Fruit fly (Drosophila melanogaster) whole organism, embryonic: Measurements from ENCODE around the gene aln.

Source experiments
- Asciz ChIP-seq: fragments of 200-800 bp; sonication (Bioruptor generic); optimal IDR thresholded peaks from 2 replicates; lab custom pipeline; 2017; ENCODE audit warnings: missing biosample characterization, mild to moderate bottlenecking, missing genetic modification characterization, missing genetic modification reagents
- Atf3 ChIP-seq: fragments of 200-800 bp; sonication (Bioruptor generic); optimal IDR thresholded peaks from 3 replicates; lab custom pipeline; 2016; ENCODE audit warnings: missing biosample characterization, missing genetic modification characterization
- Awh ChIP-seq: fragments of 200-800 bp; sonication (Bioruptor generic); IDR thresholded peaks from 2 replicates; pipeline ENCODE4, ENCODE4 v1.3.6; 2022; ENCODE audit warnings: missing biosample characterization, missing genetic modification characterization
- B-H2 ChIP-seq: fragments of 200-800 bp; sonication (Bioruptor generic); optimal IDR thresholded peaks from 2 replicates; lab custom pipeline; 2018; ENCODE audit warnings: missing biosample characterization, mild to moderate bottlenecking, missing genetic modification characterization
- Bgb ChIP-seq: fragments of 200-800 bp; sonication (Bioruptor generic); IDR thresholded peaks from 2 replicates; pipeline ENCODE4 v1.3.6; 2022; ENCODE audit warnings: missing biosample characterization, missing genetic modification characterization; ENCODE audit not compliant: partially characterized antibody
- CG11398 ChIP-seq: fragments of 200-800 bp; sonication (Bioruptor generic); optimal IDR thresholded peaks from 2 replicates; lab custom pipeline; 2016; ENCODE audit warnings: missing biosample characterization, missing genetic modification characterization
- CG11504 ChIP-seq: fragments of 200-800 bp; sonication (Bioruptor generic); optimal IDR thresholded peaks from 3 replicates; lab custom pipeline; 2019; ENCODE audit warnings: missing biosample characterization, mild to moderate bottlenecking, missing genetic modification characterization, moderate library complexity
- CG12299 ChIP-seq: fragments of 200-800 bp; sonication (Bioruptor generic); optimal IDR thresholded peaks from 2 replicates; lab custom pipeline; 2018; ENCODE audit warnings: missing biosample characterization, mild to moderate bottlenecking, missing genetic modification characterization
- CG12659 ChIP-seq: fragments of 200-800 bp; sonication (Bioruptor generic); optimal IDR thresholded peaks from 3 replicates; lab custom pipeline; 2017; ENCODE audit warnings: mild to moderate bottlenecking, missing biosample characterization, missing genetic modification reagents, missing genetic modification characterization
- CG13624 ChIP-seq: fragments of 200-800 bp; sonication (Bioruptor generic); optimal IDR thresholded peaks from 2 replicates; lab custom pipeline; 2016; ENCODE audit warnings: missing biosample characterization, missing genetic modification characterization
- CG14667 ChIP-seq: fragments of 200-800 bp; sonication (Bioruptor generic); IDR thresholded peaks from 2 replicates; pipeline ENCODE4 v1.3.6; 2022; ENCODE audit warnings: missing biosample characterization, missing genetic modification characterization
- CG15073 ChIP-seq: fragments of 200-800 bp; sonication (Bioruptor generic); optimal IDR thresholded peaks from 2 replicates; lab custom pipeline; 2016; ENCODE audit warnings: missing biosample characterization, missing genetic modification characterization
- CG15601 ChIP-seq: fragments of 200-800 bp; sonication (Bioruptor generic); optimal IDR thresholded peaks from 3 replicates; lab custom pipeline; 2019; ENCODE audit warnings: missing biosample characterization, mild to moderate bottlenecking, missing genetic modification characterization, moderate library complexity
- CG16863 ChIP-seq: fragments of 200-800 bp; sonication (Bioruptor generic); optimal IDR thresholded peaks from 3 replicates; lab custom pipeline; 2016; ENCODE audit warnings: missing biosample characterization, missing genetic modification characterization
- CG17612 ChIP-seq: fragments of 200-800 bp; sonication (Bioruptor generic); IDR thresholded peaks from 2 replicates; pipeline ENCODE4 v1.3.6; 2022; ENCODE audit warnings: missing biosample characterization, missing genetic modification characterization
- CG2129 ChIP-seq: fragments of 200-800 bp; sonication (Bioruptor generic); IDR thresholded peaks from 2 replicates; pipeline ENCODE4 v1.3.6; 2022; ENCODE audit warnings: missing biosample characterization, missing genetic modification characterization; ENCODE audit not compliant: partially characterized antibody
- CG2889 ChIP-seq: fragments of 200-800 bp; sonication (Bioruptor generic); IDR thresholded peaks from 3 replicates; pipeline ENCODE4 v1.3.6; 2022; ENCODE audit warnings: missing biosample characterization, missing genetic modification characterization
- CG30020 ChIP-seq: fragments of 200-800 bp; optimal IDR thresholded peaks from 2 replicates; lab custom pipeline; 2019; ENCODE audit warnings: missing biosample characterization, mild to moderate bottlenecking, missing genetic modification characterization, moderate library complexity
- CG30403 ChIP-seq: fragments of 200-800 bp; sonication (Bioruptor generic); optimal IDR thresholded peaks from 3 replicates; lab custom pipeline; 2016; ENCODE audit warnings: missing biosample characterization, missing genetic modification characterization
- CG4360 ChIP-seq: fragments of 200-800 bp; sonication (Bioruptor generic); IDR thresholded peaks from 2 replicates; pipeline ENCODE4 v1.3.6; 2022; ENCODE audit warnings: missing biosample characterization, missing genetic modification characterization
- CG4707 ChIP-seq: fragments of 200-800 bp; sonication (Bioruptor generic); optimal IDR thresholded peaks from 2 replicates; lab custom pipeline; 2018; ENCODE audit warnings: missing biosample characterization, mild to moderate bottlenecking, missing genetic modification characterization, moderate library complexity
- CG6813 ChIP-seq: fragments of 200-800 bp; sonication (Bioruptor generic); optimal IDR thresholded peaks from 2 replicates; lab custom pipeline; 2017; ENCODE audit warnings: missing biosample characterization, missing genetic modification characterization, mild to moderate bottlenecking, moderate library complexity, missing genetic modification reagents
- CoRest ChIP-seq: fragments of 200-800 bp; sonication (Bioruptor generic); optimal IDR thresholded peaks from 3 replicates; lab custom pipeline; 2018; ENCODE audit warnings: missing biosample characterization, mild to moderate bottlenecking, missing genetic modification characterization, moderate library complexity
- D19A ChIP-seq: fragments of 200-800 bp; optimal IDR thresholded peaks from 3 replicates; lab custom pipeline; 2019; ENCODE audit warnings: missing biosample characterization, mild to moderate bottlenecking, missing genetic modification characterization, moderate library complexity
- D19B ChIP-seq: fragments of 200-800 bp; sonication (Bioruptor generic); optimal IDR thresholded peaks from 2 replicates; lab custom pipeline; 2017; ENCODE audit warnings: missing biosample characterization, mild to moderate bottlenecking, missing genetic modification characterization
- Hr39 ChIP-seq: fragments of >200 bp; optimal IDR thresholded peaks from 2 replicates; lab custom pipeline; 2017
- Oaz ChIP-seq: fragments of 200-800 bp; sonication (Bioruptor generic); IDR thresholded peaks from 2 replicates; pipeline ENCODE4 v1.3.6; 2022; ENCODE audit warnings: missing biosample characterization, missing genetic modification characterization
- Poxn ChIP-seq: fragments of 200-800 bp; sonication (Bioruptor generic); IDR thresholded peaks from 2 replicates; pipeline ENCODE4 v1.3.6; 2022; ENCODE audit warnings: missing biosample characterization, missing genetic modification characterization
- Rfx ChIP-seq: fragments of 200-800 bp; sonication (Bioruptor generic); IDR thresholded peaks from 2 replicates; pipeline ENCODE4 v1.3.6; 2022; ENCODE audit warnings: missing biosample characterization, missing genetic modification characterization
- Sox100B ChIP-seq: fragments of 200-800 bp; sonication (Bioruptor generic); optimal IDR thresholded peaks from 3 replicates; lab custom pipeline; 2018; ENCODE audit warnings: missing biosample characterization, mild to moderate bottlenecking, missing genetic modification characterization
- Ssrp ChIP-seq: fragments of 200-800 bp; sonication (Bioruptor generic); optimal IDR thresholded peaks from 2 replicates; lab custom pipeline; 2018; ENCODE audit warnings: missing biosample characterization, mild to moderate bottlenecking, missing genetic modification characterization, moderate library complexity
- aop ChIP-seq: fragments of 200-800 bp; sonication (Bioruptor generic); IDR thresholded peaks from 2 replicates; pipeline ENCODE4 v1.3.6; 2022; ENCODE audit warnings: missing biosample characterization, missing genetic modification characterization
- ara ChIP-seq: fragments of 200-800 bp; sonication (Bioruptor generic); IDR thresholded peaks from 2 replicates; pipeline ENCODE4 v1.3.6; 2022; ENCODE audit warnings: missing biosample characterization, missing genetic modification characterization
- br ChIP-seq: fragments of >200 bp; optimal IDR thresholded peaks from 2 replicates; lab custom pipeline; 2017
- cato ChIP-seq: fragments of 200-800 bp; sonication (Bioruptor generic); optimal IDR thresholded peaks from 2 replicates; lab custom pipeline; 2016; ENCODE audit warnings: missing biosample characterization, missing genetic modification characterization, borderline replicate concordance
- cwo ChIP-seq: fragments of 200-800 bp; sonication (Bioruptor generic); optimal IDR thresholded peaks from 3 replicates; lab custom pipeline; 2017; ENCODE audit warnings: missing biosample characterization, missing genetic modification characterization, mild to moderate bottlenecking, moderate library complexity, missing genetic modification reagents
- da ChIP-seq: fragments of 200-800 bp; sonication (Bioruptor generic); optimal IDR thresholded peaks from 2 replicates; lab custom pipeline; 2016; ENCODE audit warnings: missing biosample characterization, missing genetic modification characterization
- dan ChIP-seq: fragments of 200-800 bp; sonication (Bioruptor generic); IDR thresholded peaks from 2 replicates; pipeline ENCODE4 v1.3.6; 2022; ENCODE audit warnings: missing biosample characterization, missing genetic modification characterization
- esg ChIP-seq: fragments of 200-800 bp; sonication (Bioruptor generic); conservative IDR thresholded peaks from 2 replicates; pipeline ENCODE4 v1.3.6; 2022; ENCODE audit warnings: missing biosample characterization, missing genetic modification characterization
- fd3F ChIP-seq: fragments of 200-800 bp; sonication (Bioruptor generic); optimal IDR thresholded peaks from 2 replicates; lab custom pipeline; 2018; ENCODE audit warnings: missing biosample characterization, mild to moderate bottlenecking, missing genetic modification characterization, moderate library complexity
- fd64A ChIP-seq: fragments of 200-800 bp; sonication (Bioruptor generic); optimal IDR thresholded peaks from 3 replicates; lab custom pipeline; 2018; ENCODE audit warnings: missing biosample characterization, mild to moderate bottlenecking, missing genetic modification characterization
- gcm2 ChIP-seq: fragments of 200-800 bp; sonication (Bioruptor generic); optimal IDR thresholded peaks from 2 replicates; lab custom pipeline; 2016; ENCODE audit warnings: missing biosample characterization, missing genetic modification characterization
- gem ChIP-seq: fragments of 200-800 bp; sonication (Bioruptor generic); optimal IDR thresholded peaks from 2 replicates; lab custom pipeline; 2019; ENCODE audit warnings: missing biosample characterization, mild to moderate bottlenecking, missing genetic modification characterization, moderate library complexity
- gfzf ChIP-seq: fragments of 200-800 bp; sonication (Bioruptor generic); optimal IDR thresholded peaks from 2 replicates; lab custom pipeline; 2016; ENCODE audit warnings: missing biosample characterization, mild to moderate bottlenecking, missing genetic modification characterization, moderate library complexity
- inv ChIP-seq: fragments of 200-800 bp; sonication (Bioruptor generic); IDR thresholded peaks from 2 replicates; pipeline ENCODE4 v1.3.6; 2022; ENCODE audit warnings: missing biosample characterization, missing genetic modification characterization; ENCODE audit not compliant: partially characterized antibody
- mam ChIP-seq: fragments of 200-800 bp; sonication (Bioruptor generic); optimal IDR thresholded peaks from 3 replicates; lab custom pipeline; 2016; ENCODE audit warnings: missing biosample characterization, missing genetic modification characterization
- nerfin-1 ChIP-seq: fragments of 200-800 bp; sonication (Bioruptor generic); optimal IDR thresholded peaks from 3 replicates; lab custom pipeline; 2019; ENCODE audit warnings: missing biosample characterization, mild to moderate bottlenecking, missing genetic modification characterization, moderate library complexity
- p53 ChIP-seq: fragments of 200-800 bp; sonication (Bioruptor generic); optimal IDR thresholded peaks from 2 replicates; lab custom pipeline; 2016; ENCODE audit warnings: missing biosample characterization, missing genetic modification characterization
- sc ChIP-seq, 3 experiments: fragments of >200 bp in 2 of 3; fragments of 200-800 bp in 1 of 3; sonication (Bioruptor generic) in 1 of 3; optimal IDR thresholded peaks; 2 replicates in 2 of 3; 3 replicates in 1 of 3; lab custom pipeline; 2017; ENCODE audit warnings: mild to moderate bottlenecking in 1 of 3, missing biosample characterization in 1 of 3, missing genetic modification characterization in 1 of 3, missing genetic modification reagents in 1 of 3
- sens-2 ChIP-seq: fragments of 200-800 bp; sonication (Bioruptor generic); IDR thresholded peaks from 2 replicates; pipeline ENCODE4 v1.3.6; 2022; ENCODE audit warnings: missing biosample characterization, missing genetic modification characterization
- ssp ChIP-seq: fragments of 200-800 bp; sonication (Bioruptor generic); IDR thresholded peaks from 2 replicates; pipeline ENCODE4 v1.3.6; 2022; ENCODE audit warnings: missing biosample characterization, missing genetic modification characterization

aln gene

dm6 chr3L:1032569-1032968, 38.8 kb downstream of the aln start (continued):
- TF ChIP-seq D19A (tag; lab: Kevin White, UChicago) (peak; percentile 59), CG14667 (GFP tag; lab: Robert Waterston, UW) (peak; percentile 68), nerfin-1 (tag; lab: Kevin White, UChicago) (peak; percentile 63), gcm2 (GFP tag; lab: Kevin White, UChicago) (no peak), B-H2 (GFP tag; lab: Kevin White, UChicago) (no peak), da (GFP tag; lab: Kevin White, UChicago) (peak; percentile 46), CG15073 (GFP tag; lab: Kevin White, UChicago) (no peak), mam (peak; percentile 58), CG12299 (tag; lab: Kevin White, UChicago) (peak; percentile 48), cwo (peak; percentile 27), CG16863 (peak; percentile 76), Hr39 (lab: Kevin White, UChicago) (no peak), CG2129 (GFP tag; lab: Robert Waterston, UW) (no peak), sens-2 (peak; percentile 72), esg (GFP tag; lab: Robert Waterston, UW) (peak; percentile 75), CG11398 (GFP tag; lab: Kevin White, UChicago) (no peak), CG15601 (tag; lab: Kevin White, UChicago) (peak; percentile 72), Rfx (GFP tag; lab: Robert Waterston, UW) (peak; percentile 50; the same call in 1 of the 2 replicates), CG30020 (tag; lab: Kevin White, UChicago) (peak; percentile 22), Ssrp (tag; lab: Kevin White, UChicago) (peak; percentile 81), Poxn (GFP tag; lab: Robert Waterston, UW) (no peak), CG11504 (tag; lab: Kevin White, UChicago) (peak; percentile 83), CG4707 (GFP tag; lab: Kevin White, UChicago) (peak; percentile 73), p53 (no peak), Bgb (GFP tag; lab: Robert Waterston, UW) (no peak), D19B (no peak), Sox100B (peak; percentile 73), Oaz (GFP tag; lab: Robert Waterston, UW) (peak; percentile 52), Atf3 (GFP tag; lab: Kevin White, UChicago) (peak; percentile 50), CG13624 (peak; percentile 57), gfzf (GFP tag; lab: Kevin White, UChicago) (no peak), CG2889 (GFP tag; lab: Robert Waterston, UW) (peak; percentile 67; the same call in 2 of the 3 replicates), CG17612 (no peak), CoRest (tag; lab: Kevin White, UChicago) (peak; percentile 67), gem (peak; percentile 79), br (lab: Kevin White, UChicago) (no peak), ara (GFP tag; lab: Robert Waterston, UW) (peak; percentile 86), Asciz (GFP tag; lab: Kevin White, UChicago) (peak; percentile 68), sc (optimal IDR thresholded peaks at IDR 0.05; lab: Kevin White, UChicago) (no peak), sc (GFP tag; optimal IDR thresholded peaks at IDR 0.05; lab: Kevin White, UChicago) (peak; percentile 53), ssp (GFP tag; lab: Robert Waterston, UW) (0 out of 2 replicates have a peak, but pooled peaks have one; percentile 24), Awh (GFP tag; lab: Robert Waterston, UW) (peak; percentile 76), cato (GFP tag; lab: Kevin White, UChicago) (peak; percentile 69), fd64A (peak; percentile 61), CG30403 (peak; percentile 70), fd3F (GFP tag; lab: Kevin White, UChicago) (no peak), CG6813 (GFP tag; lab: Kevin White, UChicago) (peak; percentile 58), dan (GFP tag; lab: Robert Waterston, UW) (0 out of 2 replicates have a peak, but pooled peaks have one; percentile 31), CG4360 (GFP tag; lab: Robert Waterston, UW) (peak; percentile 48; the same call in 1 of the 2 replicates), CG12659 (GFP tag; lab: Kevin White, UChicago) (peak; percentile 66), inv (GFP tag; lab: Robert Waterston, UW) (no peak), aop (GFP tag; lab: Robert Waterston, UW) (peak; percentile 69)
